Fruit fly (Drosophila melanogaster): ENCODE measurements around the gene Mkp3.

The Mkp3 gene

dm6 chr3L:19049669-19050510 lies 36.3 kb downstream of the Mkp3 start:
- TF ChIP-seq Myc (optimal IDR thresholded peaks at IDR 0.05) (no peak), h (optimal IDR thresholded peaks at IDR 0.05) (no peak), psq (optimal IDR thresholded peaks at IDR 0.05) (no peak), insv (optimal IDR thresholded peaks at IDR 0.05) (no peak), Sin3A (optimal IDR thresholded peaks at IDR 0.05) (no peak), ttk (optimal IDR thresholded peaks at IDR 0.05) (no peak)

- TF ChIP-seq psq (optimal IDR thresholded peaks at IDR 0.05) = no peak
- TF ChIP-seq Myc (optimal IDR thresholded peaks at IDR 0.05) = no peak
- TF ChIP-seq insv (optimal IDR thresholded peaks at IDR 0.05) = no peak
- TF ChIP-seq ttk (optimal IDR thresholded peaks at IDR 0.05) = no peak
- TF ChIP-seq h (optimal IDR thresholded peaks at IDR 0.05) = no peak
- TF ChIP-seq Sin3A (optimal IDR thresholded peaks at IDR 0.05) = no peak
These were observed 37.5 kb downstream of the Mkp3 start for dm6 chr3L:19048761-19049160.

dm6 chr3L:19048257-19048656 lies 38.0 kb downstream of the Mkp3 start:
- TF ChIP-seq Myc (optimal IDR thresholded peaks at IDR 0.05) = no peak
- no peak for TF ChIP-seq Sin3A (optimal IDR thresholded peaks at IDR 0.05)
- no peak for TF ChIP-seq insv (optimal IDR thresholded peaks at IDR 0.05)
- no peak for TF ChIP-seq h (optimal IDR thresholded peaks at IDR 0.05)
- no peak for TF ChIP-seq psq (optimal IDR thresholded peaks at IDR 0.05)
- TF ChIP-seq ttk (optimal IDR thresholded peaks at IDR 0.05) = no peak

- TF ChIP-seq psq (optimal IDR thresholded peaks at IDR 0.05) = no peak
- no peak for TF ChIP-seq Myc (optimal IDR thresholded peaks at IDR 0.05)
These were observed 39.7 kb downstream of the Mkp3 start for dm6 chr3L:19046389-19047042.

- TF ChIP-seq Sin3A (optimal IDR thresholded peaks at IDR 0.05) = no peak
- TF ChIP-seq ttk (optimal IDR thresholded peaks at IDR 0.05) = no peak
- no peak for TF ChIP-seq insv (optimal IDR thresholded peaks at IDR 0.05)
- no peak for TF ChIP-seq psq (optimal IDR thresholded peaks at IDR 0.05)
- no peak for TF ChIP-seq h (optimal IDR thresholded peaks at IDR 0.05)
- TF ChIP-seq Myc (optimal IDR thresholded peaks at IDR 0.05) = no peak
These were observed 40.8 kb downstream of the Mkp3 start, which contains the start of gene nkd for dm6 chr3L:19045299-19046025. Gene nkd, minus strand, starts transcription at chr3L:19045449.

- TF ChIP-seq insv (optimal IDR thresholded peaks at IDR 0.05) (no peak), ttk (optimal IDR thresholded peaks at IDR 0.05) (no peak), Myc (optimal IDR thresholded peaks at IDR 0.05) (no peak)
These were observed 41.5 kb downstream of the Mkp3 start for dm6 chr3L:19044589-19045298.

- TF ChIP-seq h (optimal IDR thresholded peaks at IDR 0.05) (no peak), insv (optimal IDR thresholded peaks at IDR 0.05) (no peak), psq (optimal IDR thresholded peaks at IDR 0.05) (no peak), ttk (optimal IDR thresholded peaks at IDR 0.05) (no peak), Myc (optimal IDR thresholded peaks at IDR 0.05) (no peak), Sin3A (optimal IDR thresholded peaks at IDR 0.05) (no peak)
These were observed 42.7 kb downstream of the Mkp3 start for dm6 chr3L:19043464-19044034.

- TF ChIP-seq insv (optimal IDR thresholded peaks at IDR 0.05) (no peak), h (optimal IDR thresholded peaks at IDR 0.05) (no peak), Myc (optimal IDR thresholded peaks at IDR 0.05) (no peak), Sin3A (optimal IDR thresholded peaks at IDR 0.05) (no peak), psq (optimal IDR thresholded peaks at IDR 0.05) (no peak), ttk (optimal IDR thresholded peaks at IDR 0.05) (no peak)
These were observed 43.7 kb downstream of the Mkp3 start for dm6 chr3L:19042501-19042900.

dm6 chr3L:19041665-19042385 lies 44.4 kb downstream of the Mkp3 start:
- TF ChIP-seq insv (optimal IDR thresholded peaks at IDR 0.05) (no peak), psq (optimal IDR thresholded peaks at IDR 0.05) (no peak), ttk (optimal IDR thresholded peaks at IDR 0.05) (no peak), h (optimal IDR thresholded peaks at IDR 0.05) (no peak), Sin3A (optimal IDR thresholded peaks at IDR 0.05) (no peak), Myc (optimal IDR thresholded peaks at IDR 0.05) (no peak)

dm6 chr3L:19041161-19041560 lies 45.1 kb downstream of the Mkp3 start:
- TF ChIP-seq Myc (optimal IDR thresholded peaks at IDR 0.05) = no peak
- no peak for TF ChIP-seq Sin3A (optimal IDR thresholded peaks at IDR 0.05)
- no peak for TF ChIP-seq ttk (optimal IDR thresholded peaks at IDR 0.05)
- TF ChIP-seq insv (optimal IDR thresholded peaks at IDR 0.05) = no peak
- TF ChIP-seq h (optimal IDR thresholded peaks at IDR 0.05) = no peak
- TF ChIP-seq psq (optimal IDR thresholded peaks at IDR 0.05) = no peak

- no peak for TF ChIP-seq h (optimal IDR thresholded peaks at IDR 0.05)
- TF ChIP-seq Myc (optimal IDR thresholded peaks at IDR 0.05) = no peak
- TF ChIP-seq ttk (optimal IDR thresholded peaks at IDR 0.05) = no peak
- no peak for TF ChIP-seq Sin3A (optimal IDR thresholded peaks at IDR 0.05)
- TF ChIP-seq psq (optimal IDR thresholded peaks at IDR 0.05) = no peak
- no peak for TF ChIP-seq insv (optimal IDR thresholded peaks at IDR 0.05)
These were observed 46.0 kb downstream of the Mkp3 start for dm6 chr3L:19040155-19040644.

Data from Kc167 (cell line).